Worm (Caenorhabditis elegans) whole organism, L2 larva: ENCODE measurements around the gene snpc-1.2.

Source experiments
- F13H6.1 ChIP-seq: sonication (generic microtip); optimal IDR thresholded peaks from 2 replicates; lab custom pipeline; 2016; ENCODE audit warnings: missing genetic modification characterization, missing compliant biosample characterization
- alr-1 ChIP-seq: fragments of 150-350 bp; optimal IDR thresholded peaks from 2 replicates; lab custom pipeline; 2014; ENCODE audit warnings: missing biosample characterization, missing genetic modification characterization
- aly-2 ChIP-seq: fragments of 150-350 bp; optimal IDR thresholded peaks from 2 replicates; lab custom pipeline; 2014; ENCODE audit warnings: missing biosample characterization, missing genetic modification characterization
- ama-1 ChIP-seq: fragments of 150-350 bp; optimal IDR thresholded peaks from 2 replicates; lab custom pipeline; 2018; ENCODE audit warnings: inconsistent platforms
- lin-13 ChIP-seq: fragments of 150-350 bp; optimal IDR thresholded peaks from 2 replicates; lab custom pipeline; 2014; ENCODE audit warnings: missing biosample characterization, missing genetic modification reagents, missing genetic modification characterization
- nhr-10 ChIP-seq: sonication (generic microtip); optimal IDR thresholded peaks from 2 replicates; lab custom pipeline; 2017; ENCODE audit warnings: missing biosample characterization, missing genetic modification characterization
- nhr-12 ChIP-seq: fragments of 150-350 bp; optimal IDR thresholded peaks from 2 replicates; lab custom pipeline; 2014; ENCODE audit warnings: missing biosample characterization, missing genetic modification characterization
- nhr-237 ChIP-seq: fragments of 150-350 bp; optimal IDR thresholded peaks from 2 replicates; lab custom pipeline; 2014; ENCODE audit warnings: missing biosample characterization, missing genetic modification characterization
- sem-4 ChIP-seq: fragments of 150-350 bp; optimal IDR thresholded peaks from 2 replicates; lab custom pipeline; 2014; ENCODE audit warnings: missing biosample characterization, missing genetic modification reagents, missing genetic modification characterization
- skn-1 ChIP-seq: sonication (generic microtip); optimal IDR thresholded peaks from 2 replicates; lab custom pipeline; 2017; ENCODE audit warnings: missing biosample characterization, missing genetic modification characterization
- zag-1 ChIP-seq: fragments of 150-350 bp; optimal IDR thresholded peaks from 2 replicates; lab custom pipeline; 2014; ENCODE audit warnings: missing biosample characterization, missing genetic modification characterization
- ztf-4 ChIP-seq: fragments of 150-350 bp; optimal IDR thresholded peaks from 2 replicates; lab custom pipeline; 2014; ENCODE audit warnings: missing biosample characterization, missing genetic modification characterization

ce11 chrIII:13118460-13118859 is 50.9 kb downstream of the snpc-1.2 start:
- no peak for TF ChIP-seq nhr-10
- TF ChIP-seq ama-1 (lab: Kevin White, UChicago) = no peak
- TF ChIP-seq aly-2 (tag; lab: Kevin White, UChicago) = no peak
- no peak for TF ChIP-seq nhr-237 (tag; lab: Kevin White, UChicago)
- TF ChIP-seq lin-13 (GFP tag; lab: Kevin White, UChicago) = no peak
- TF ChIP-seq zag-1 (tag; lab: Kevin White, UChicago) = no peak
- no peak for TF ChIP-seq nhr-12
- TF ChIP-seq skn-1 (tag; lab: Kevin White, UChicago) = no peak
- TF ChIP-seq ztf-4 (tag; lab: Kevin White, UChicago) = no peak
- TF ChIP-seq alr-1 (tag; lab: Kevin White, UChicago) = no peak
- TF ChIP-seq sem-4 = no peak
- TF ChIP-seq F13H6.1 (tag; lab: Kevin White, UChicago) = no peak
